Worm (Caenorhabditis elegans) whole organism, L1 larva: ENCODE results near the gene str-173.

Experiments
- C16A3.4 ChIP-seq: fragments of 150-350 bp; optimal IDR thresholded peaks from 2 replicates; lab custom pipeline; 2014; ENCODE audit warnings: missing biosample characterization, missing genetic modification characterization
- F16B12.6 ChIP-seq: fragments of 150-350 bp; optimal IDR thresholded peaks from 2 replicates; lab custom pipeline; 2014; ENCODE audit warnings: missing biosample characterization, missing genetic modification characterization
- Y116A8C.19 ChIP-seq: sonication (generic microtip); optimal IDR thresholded peaks from 2 replicates; lab custom pipeline; 2016; ENCODE audit warnings: missing compliant biosample characterization, missing genetic modification characterization, borderline replicate concordance
- aha-1 ChIP-seq: fragments of 150-350 bp; optimal IDR thresholded peaks from 2 replicates; lab custom pipeline; 2014; ENCODE audit warnings: missing biosample characterization, missing genetic modification characterization
- aly-2 ChIP-seq: fragments of 150-350 bp; optimal IDR thresholded peaks from 2 replicates; lab custom pipeline; 2014; ENCODE audit warnings: missing biosample characterization, missing genetic modification characterization
- ama-1 ChIP-seq: fragments of 150-350 bp; optimal IDR thresholded peaks from 2 replicates; lab custom pipeline; 2014
- ceh-8 ChIP-seq: fragments of 200-800 bp; sonication (Bioruptor generic); optimal IDR thresholded peaks from 2 replicates; lab custom pipeline; 2018; ENCODE audit warnings: mild to moderate bottlenecking, missing genetic modification characterization, moderate library complexity, missing compliant biosample characterization
- ceh-82 ChIP-seq, 3 experiments: fragments of 150-350 bp in 1 of 3; sonication (generic microtip) in 2 of 3; optimal IDR thresholded peaks; 2 replicates each; lab custom pipeline; 2014 to 2017; ENCODE audit warnings: missing biosample characterization in 3 of 3, missing genetic modification characterization in 3 of 3
- ceh-88 ChIP-seq: fragments of 200-800 bp; sonication (Bioruptor generic); IDR thresholded peaks from 2 replicates; pipeline ENCODE4 v1.3.6; 2022; ENCODE audit warnings: missing genetic modification characterization, missing compliant biosample characterization
- efl-1 ChIP-seq, 4 experiments: fragments of 150-350 bp; optimal IDR thresholded peaks in 3 of 4; peaks in 1 of 4; 1 replicate in 1 of 4; 2 replicates in 3 of 4; lab custom pipeline; 2014; ENCODE audit warnings: missing biosample characterization in 2 of 4, missing genetic modification characterization in 2 of 4, missing genetic modification reagents in 2 of 4
- elt-2 ChIP-seq: sonication (generic microtip); optimal IDR thresholded peaks from 2 replicates; lab custom pipeline; 2016; ENCODE audit warnings: missing genetic modification characterization, mild to moderate bottlenecking, inconsistent platforms, missing compliant biosample characterization, missing genetic modification reagents
- ets-5 ChIP-seq: fragments of 200-800 bp; sonication (Bioruptor generic); IDR thresholded peaks from 2 replicates; pipeline ENCODE4 v1.3.6; 2022; ENCODE audit warnings: missing genetic modification characterization, missing compliant biosample characterization
- fkh-10 ChIP-seq: sonication (generic microtip); optimal IDR thresholded peaks from 2 replicates; lab custom pipeline; 2017; ENCODE audit warnings: missing biosample characterization, missing genetic modification reagents, missing genetic modification characterization
- fkh-4 ChIP-seq: sonication (generic microtip); optimal IDR thresholded peaks from 2 replicates; lab custom pipeline; 2016; ENCODE audit warnings: missing compliant biosample characterization, missing genetic modification characterization, borderline replicate concordance
- grh-1 ChIP-seq: fragments of 200-800 bp; sonication (Bioruptor generic); IDR thresholded peaks from 2 replicates; pipeline ENCODE4 v1.3.6; 2022; ENCODE audit warnings: missing genetic modification reagents, missing genetic modification characterization, missing compliant biosample characterization
- hlh-17 ChIP-seq: fragments of 200-800 bp; sonication (Bioruptor generic); optimal IDR thresholded peaks from 2 replicates; lab custom pipeline; 2018; ENCODE audit warnings: missing genetic modification characterization, mild to moderate bottlenecking, missing compliant biosample characterization, moderate library complexity, borderline replicate concordance
- hlh-4 ChIP-seq: sonication (generic microtip); optimal IDR thresholded peaks from 2 replicates; lab custom pipeline; 2016; ENCODE audit warnings: mild to moderate bottlenecking, missing genetic modification characterization, missing compliant biosample characterization
- irx-1 ChIP-seq: sonication (generic microtip); optimal IDR thresholded peaks from 2 replicates; lab custom pipeline; 2016; ENCODE audit warnings: missing genetic modification characterization, missing compliant biosample characterization
- isw-1 ChIP-seq: fragments of 200-800 bp; sonication (Bioruptor generic); IDR thresholded peaks from 2 replicates; pipeline ENCODE4 v1.3.6; 2022; ENCODE audit warnings: missing genetic modification characterization, missing compliant biosample characterization
- jun-1 ChIP-seq: fragments of 150-350 bp; optimal IDR thresholded peaks from 2 replicates; lab custom pipeline; 2014; ENCODE audit warnings: missing biosample characterization, missing genetic modification reagents, missing genetic modification characterization
- lin-14 ChIP-seq: fragments of 200-800 bp; sonication (Bioruptor generic); optimal IDR thresholded peaks from 2 replicates; lab custom pipeline; 2018; ENCODE audit warnings: mild to moderate bottlenecking, missing genetic modification characterization, moderate library complexity, missing compliant biosample characterization
- lin-35 ChIP-seq, 2 experiments: fragments of 150-350 bp; optimal IDR thresholded peaks; 2 replicates each; lab custom pipeline; 2014; ENCODE audit warnings: missing biosample characterization in 2 of 2, missing genetic modification characterization in 2 of 2, missing genetic modification reagents in 2 of 2
- lir-3 ChIP-seq: sonication (generic microtip); optimal IDR thresholded peaks from 2 replicates; lab custom pipeline; 2016; ENCODE audit warnings: mild to moderate bottlenecking, missing genetic modification characterization, moderate library complexity, missing compliant biosample characterization; ENCODE audit not compliant: poor library complexity
- lsy-2 ChIP-seq, 2 experiments: fragments of 150-350 bp; optimal IDR thresholded peaks; 2 replicates each; lab custom pipeline; 2014; ENCODE audit warnings: missing biosample characterization in 2 of 2, missing genetic modification characterization in 2 of 2
- mab-9 ChIP-seq: fragments of 200-800 bp; sonication (Bioruptor generic); IDR thresholded peaks from 2 replicates; pipeline ENCODE4 v1.3.6; 2022; ENCODE audit warnings: missing genetic modification reagents, missing genetic modification characterization, missing compliant biosample characterization
- mdl-1 ChIP-seq, 2 experiments: fragments of 150-350 bp; optimal IDR thresholded peaks; 2 replicates each; lab custom pipeline; 2014 to 2017; ENCODE audit warnings: missing biosample characterization in 2 of 2, missing genetic modification characterization in 2 of 2, inconsistent platforms in 1 of 2
- mef-2 ChIP-seq: fragments of 150-350 bp; optimal IDR thresholded peaks from 2 replicates; lab custom pipeline; 2014; ENCODE audit warnings: missing biosample characterization, missing genetic modification characterization
- nhr-12 ChIP-seq: sonication (generic microtip); optimal IDR thresholded peaks from 2 replicates; lab custom pipeline; 2017; ENCODE audit warnings: missing biosample characterization, missing genetic modification characterization
- nhr-19 ChIP-seq: fragments of 200-800 bp; sonication (Bioruptor generic); conservative IDR thresholded peaks from 2 replicates; pipeline ENCODE4 v1.3.6; 2022; ENCODE audit warnings: missing genetic modification characterization, missing compliant biosample characterization
- nhr-237 ChIP-seq: fragments of 150-350 bp; optimal IDR thresholded peaks from 2 replicates; lab custom pipeline; 2014; ENCODE audit warnings: missing biosample characterization, missing genetic modification characterization
- nhr-28 ChIP-seq: fragments of 150-350 bp; optimal IDR thresholded peaks from 2 replicates; lab custom pipeline; 2014; ENCODE audit warnings: missing biosample characterization, missing genetic modification characterization
- nhr-71 ChIP-seq: sonication (generic microtip); optimal IDR thresholded peaks from 2 replicates; lab custom pipeline; 2016; ENCODE audit warnings: mild to moderate bottlenecking, missing genetic modification characterization, moderate library complexity, missing compliant biosample characterization
- nhr-84 ChIP-seq: sonication (generic microtip); optimal IDR thresholded peaks from 2 replicates; lab custom pipeline; 2017; ENCODE audit warnings: missing biosample characterization, missing genetic modification characterization
- nhr-90 ChIP-seq: sonication (generic microtip); optimal IDR thresholded peaks from 2 replicates; lab custom pipeline; 2016; ENCODE audit warnings: mild to moderate bottlenecking, missing genetic modification characterization, missing compliant biosample characterization; ENCODE audit not compliant: poor library complexity
- pag-3 ChIP-seq: sonication (generic microtip); optimal IDR thresholded peaks from 2 replicates; lab custom pipeline; 2017; ENCODE audit warnings: missing genetic modification characterization, mild to moderate bottlenecking, missing compliant biosample characterization, antibody characterized with exemption, borderline replicate concordance; ENCODE audit not compliant: insufficient read depth
- pqm-1 ChIP-seq: sonication (generic microtip); optimal IDR thresholded peaks from 3 replicates; lab custom pipeline; 2017; ENCODE audit warnings: missing biosample characterization, missing genetic modification characterization
- rnt-1 ChIP-seq: sonication (generic microtip); optimal IDR thresholded peaks from 2 replicates; lab custom pipeline; 2016; ENCODE audit warnings: mild to moderate bottlenecking, missing genetic modification characterization, moderate library complexity, missing compliant biosample characterization
- sup-37 ChIP-seq: fragments of 200-800 bp; sonication (Bioruptor generic); optimal IDR thresholded peaks from 2 replicates; lab custom pipeline; 2018; ENCODE audit warnings: mild to moderate bottlenecking, missing genetic modification characterization, missing compliant biosample characterization
- swsn-7 ChIP-seq: sonication (generic microtip); optimal IDR thresholded peaks from 2 replicates; lab custom pipeline; 2016; ENCODE audit warnings: missing genetic modification characterization, missing compliant biosample characterization
- tbx-2 ChIP-seq: sonication (generic microtip); optimal IDR thresholded peaks from 2 replicates; lab custom pipeline; 2016; ENCODE audit warnings: missing genetic modification characterization, missing compliant biosample characterization
- tlp-1 ChIP-seq: fragments of 150-350 bp; optimal IDR thresholded peaks from 2 replicates; lab custom pipeline; 2014; ENCODE audit warnings: missing biosample characterization, missing genetic modification characterization
- unc-130 ChIP-seq: fragments of 150-350 bp; optimal IDR thresholded peaks from 2 replicates; lab custom pipeline; 2017; ENCODE audit warnings: missing biosample characterization, missing genetic modification characterization, inconsistent platforms
- unc-30 ChIP-seq: sonication (generic microtip); optimal IDR thresholded peaks from 2 replicates; lab custom pipeline; 2017; ENCODE audit warnings: missing biosample characterization, missing genetic modification characterization
- unc-86 ChIP-seq: sonication (generic microtip); optimal IDR thresholded peaks from 2 replicates; lab custom pipeline; 2016; ENCODE audit warnings: missing genetic modification characterization, missing compliant biosample characterization
- unc-98 ChIP-seq: fragments of 200-800 bp; sonication (Bioruptor generic); IDR thresholded peaks from 2 replicates; pipeline ENCODE4 v1.3.6; 2022; ENCODE audit warnings: missing genetic modification characterization, missing compliant biosample characterization
- vab-15 ChIP-seq: sonication (generic microtip); optimal IDR thresholded peaks from 2 replicates; lab custom pipeline; 2017; ENCODE audit warnings: missing genotype, mild to moderate bottlenecking, missing genetic modification characterization, missing compliant biosample characterization
- ztf-11 ChIP-seq, 2 experiments: sonication (generic microtip); optimal IDR thresholded peaks; 2 replicates each; lab custom pipeline; 2016 to 2017; ENCODE audit warnings: missing genetic modification characterization in 2 of 2, missing biosample characterization in 1 of 2, missing compliant biosample characterization in 1 of 2
- ztf-4 ChIP-seq: fragments of 150-350 bp; optimal IDR thresholded peaks from 2 replicates; lab custom pipeline; 2014; ENCODE audit warnings: missing biosample characterization, missing genetic modification characterization

str-173 gene

ce11 chrIV:4880634-4881033 is 19.1 kb downstream of the str-173 start (continued):
- peak; percentile 85 for TF ChIP-seq rnt-1 (tag; lab: Kevin White, UChicago)
- no peak for TF ChIP-seq ceh-8 (GFP tag; lab: Kevin White, UChicago)
- TF ChIP-seq ama-1 (lab: Kevin White, UChicago), result no peak
- TF ChIP-seq unc-86 (tag; lab: Kevin White, UChicago), result peak; percentile 36
- TF ChIP-seq hlh-4 (tag; lab: Kevin White, UChicago), result no peak
- TF ChIP-seq lsy-2 (tag; optimal IDR thresholded peaks at IDR 0.05; lab: Kevin White, UChicago), result peak in 1 of 2 experiments; percentile 61
- no peak for TF ChIP-seq tlp-1 (tag; lab: Kevin White, UChicago)
- no peak for TF ChIP-seq Y116A8C.19 (tag; lab: Kevin White, UChicago)
- peak; percentile 93 for TF ChIP-seq lin-14 (GFP tag; lab: Kevin White, UChicago)
- no peak for TF ChIP-seq nhr-84
- no peak for TF ChIP-seq sup-37 (GFP tag; lab: Kevin White, UChicago)
- TF ChIP-seq grh-1 (GFP tag; lab: Robert Waterston, UW), result peak; percentile 84
- no peak for TF ChIP-seq fkh-10 (GFP tag; lab: Kevin White, UChicago)
- TF ChIP-seq tbx-2 (tag; lab: Kevin White, UChicago), result peak; percentile 51
- no peak for TF ChIP-seq lir-3 (tag; lab: Kevin White, UChicago)
- TF ChIP-seq mab-9 (GFP tag; lab: Robert Waterston, UW), result peak; percentile 20; the same call in 1 of the 2 replicates
- no peak for TF ChIP-seq pqm-1 (tag; lab: Kevin White, UChicago)
- peak; percentile 86 for TF ChIP-seq nhr-19 (GFP tag; lab: Robert Waterston, UW)
- no peak for TF ChIP-seq aha-1 (tag; lab: Kevin White, UChicago)
- no peak for TF ChIP-seq F16B12.6 (tag; lab: Kevin White, UChicago)
- TF ChIP-seq vab-15, result no peak
- TF ChIP-seq ceh-88, result peak; percentile 39; the same call in 1 of the 2 replicates
- peak; percentile 81 for TF ChIP-seq nhr-90
- peak; percentile 85 for TF ChIP-seq nhr-71 (tag; lab: Kevin White, UChicago)
- TF ChIP-seq mef-2 (tag; lab: Kevin White, UChicago), result no peak
- TF ChIP-seq fkh-4 (tag; lab: Kevin White, UChicago), result no peak
- TF ChIP-seq nhr-12 (tag; lab: Kevin White, UChicago), result no peak
- no peak for TF ChIP-seq ztf-11 (tag; optimal IDR thresholded peaks at IDR 0.05; lab: Kevin White, UChicago)
- no peak for TF ChIP-seq nhr-28 (tag; lab: Kevin White, UChicago)
- TF ChIP-seq unc-130 (tag; lab: Kevin White, UChicago), result no peak
- no peak for TF ChIP-seq aly-2 (tag; lab: Kevin White, UChicago)
- no peak for TF ChIP-seq ztf-4
- no peak for TF ChIP-seq ets-5 (GFP tag; lab: Robert Waterston, UW)
- TF ChIP-seq swsn-7 (tag; lab: Kevin White, UChicago), result peak; percentile 75
- TF ChIP-seq unc-30 (tag; lab: Kevin White, UChicago), result no peak
- TF ChIP-seq lin-35 (GFP tag; optimal IDR thresholded peaks at IDR 0.05; lab: Kevin White, UChicago), result peak; percentile 35 to 37
- peak; percentile 33 for TF ChIP-seq elt-2 (tag; lab: Kevin White, UChicago)
- no peak for TF ChIP-seq hlh-17 (GFP tag; lab: Kevin White, UChicago)
- TF ChIP-seq C16A3.4 (tag; lab: Kevin White, UChicago), result no peak
- peak in 1 of 2 experiments; percentile 5 for TF ChIP-seq mdl-1 (tag; optimal IDR thresholded peaks at IDR 0.05; lab: Kevin White, UChicago)
- TF ChIP-seq nhr-237, result peak; percentile 5
- no peak for TF ChIP-seq jun-1 (tag; lab: Kevin White, UChicago)
- peak; percentile 24 to 53 (median 53) for TF ChIP-seq ceh-82 (tag; optimal IDR thresholded peaks at IDR 0.05; lab: Kevin White, UChicago)
- TF ChIP-seq efl-1 (optimal IDR thresholded peaks at IDR 0.05; lab: Kevin White, UChicago), result peak; percentile 33 to 61
- peak; percentile 16 to 93 for TF ChIP-seq efl-1 (GFP tag; optimal IDR thresholded peaks at IDR 0.05 in 1 of 2; lab: Kevin White, UChicago)
- TF ChIP-seq irx-1 (tag; lab: Kevin White, UChicago), result peak; percentile 38
- no peak for TF ChIP-seq unc-98 (GFP tag; lab: Robert Waterston, UW)
- TF ChIP-seq pag-3 (tag; lab: Kevin White, UChicago), result no peak
- no peak for TF ChIP-seq isw-1 (GFP tag; lab: Robert Waterston, UW)
